Fruit fly (Drosophila melanogaster): ENCODE measurements around the gene CG7840.

CG7840 gene

DNA sequence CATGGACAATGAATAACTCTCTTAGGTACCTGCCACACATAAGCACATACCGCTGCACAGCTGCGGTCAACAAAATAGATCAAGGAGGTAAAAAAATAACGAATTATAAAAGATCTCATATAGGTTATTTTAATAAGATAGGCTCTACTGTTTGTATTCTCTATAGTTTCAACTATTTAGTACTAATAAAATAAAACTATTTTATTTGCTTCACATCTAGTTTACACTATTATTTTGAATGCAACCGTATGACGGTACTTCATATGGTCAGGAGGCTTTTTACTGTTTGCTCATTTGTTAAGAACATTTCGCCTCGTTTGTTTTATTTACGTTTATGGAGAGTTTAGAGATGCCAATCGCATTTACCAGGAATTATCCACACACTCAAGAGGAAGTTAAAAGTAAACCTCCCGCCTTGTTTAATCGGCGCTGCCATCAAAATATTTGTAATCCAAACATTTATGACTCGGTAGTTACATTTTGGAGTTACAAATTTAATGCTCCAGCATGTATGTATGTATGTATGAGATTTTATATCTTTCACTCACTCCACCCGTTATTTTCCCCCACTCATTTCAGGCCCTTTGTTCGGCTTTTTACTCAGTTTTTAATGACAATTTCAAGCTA is 30.3 kb upstream of the CG7840 start (continued):
- TF ChIP-seq dpn (GFP tag; optimal IDR thresholded peaks at IDR 0.05) = peak in 1 of 2 experiments; percentile 47
- TF ChIP-seq Trl (optimal IDR thresholded peaks at IDR 0.05) = no peak
- no peak for TF ChIP-seq Trl (GFP tag; optimal IDR thresholded peaks at IDR 0.05)
- peak; percentile 78 for TF ChIP-seq CG7839 (tag; optimal IDR thresholded peaks at IDR 0.05)
- TF ChIP-seq slbo (GFP tag; IDR thresholded peaks at IDR 0.05) = peak; percentile 60
- peak; percentile 58 for TF ChIP-seq CG17568 (GFP tag; optimal IDR thresholded peaks at IDR 0.05)
- TF ChIP-seq lab (GFP tag; optimal IDR thresholded peaks at IDR 0.05) = peak; percentile 67
- peak; percentile 70 for TF ChIP-seq dysf (GFP tag; IDR thresholded peaks at IDR 0.05)
- TF ChIP-seq B-H2 (GFP tag; optimal IDR thresholded peaks at IDR 0.05) = no peak
- peak; percentile 28; the same call in 1 of the 2 replicates for TF ChIP-seq peb (GFP tag; IDR thresholded peaks at IDR 0.05)
- 0 out of 3 replicates have a peak, but pooled peaks have one; percentile 41 for TF ChIP-seq CG34422 (GFP tag; IDR thresholded peaks at IDR 0.05)
- TF ChIP-seq sug (tag; optimal IDR thresholded peaks at IDR 0.05) = peak; percentile 4
- peak; percentile 64 for TF ChIP-seq fd102C (GFP tag; optimal IDR thresholded peaks at IDR 0.05)

DNA sequence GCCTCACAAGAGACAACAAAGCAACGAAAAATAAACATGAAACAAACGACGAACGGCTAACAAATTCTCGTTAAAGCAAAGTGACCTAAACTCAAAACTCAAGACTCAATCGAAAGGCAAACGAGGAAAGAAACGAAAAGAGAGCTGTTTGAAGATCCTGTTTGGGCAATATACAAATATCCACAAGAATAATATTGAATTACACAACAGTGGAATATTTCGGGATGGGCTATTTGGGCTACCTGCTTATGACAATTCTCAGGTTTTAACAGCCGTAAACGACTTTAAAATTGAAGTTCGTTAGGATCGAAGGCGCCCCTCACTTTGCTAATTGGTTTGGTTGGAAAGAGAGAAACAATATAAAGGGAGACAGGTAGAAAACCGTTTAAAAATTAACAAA is 29.1 kb upstream of the CG7840 start:
- TF ChIP-seq wdn (GFP tag; IDR thresholded peaks at IDR 0.05) (no peak), nerfin-2 (GFP tag; IDR thresholded peaks at IDR 0.05; ENCODE audit: partially characterized antibody) (no peak), pfk (GFP tag; optimal IDR thresholded peaks at IDR 0.05) (no peak), fd3F (GFP tag; optimal IDR thresholded peaks at IDR 0.05) (no peak), CG7271 (tag; optimal IDR thresholded peaks at IDR 0.05) (peak; percentile 64), CG9727 (GFP tag; optimal IDR thresholded peaks at IDR 0.05) (peak; percentile 46), so (GFP tag; IDR thresholded peaks at IDR 0.05) (no peak), CG11696 (GFP tag; IDR thresholded peaks at IDR 0.05) (no peak), hb (GFP tag; IDR thresholded peaks at IDR 0.05; ENCODE audit: partially characterized antibody) (no peak), Sry-δ (GFP tag; optimal IDR thresholded peaks at IDR 0.05) (no peak), ac (GFP tag; optimal IDR thresholded peaks at IDR 0.05) (peak; percentile 81), CG10431 (GFP tag; optimal IDR thresholded peaks at IDR 0.05) (no peak), Pdp1 (GFP tag; optimal IDR thresholded peaks at IDR 0.05) (peak in 1 of 2 experiments; percentile 43), CG14014 (GFP tag; IDR thresholded peaks at IDR 0.05) (no peak), Lpt (GFP tag; optimal IDR thresholded peaks at IDR 0.05) (no peak), Dbx (GFP tag; IDR thresholded peaks at IDR 0.05) (no peak), CG16813 (GFP tag; IDR thresholded peaks at IDR 0.05; ENCODE audit: partially characterized antibody) (no peak), CG12219 (GFP tag; optimal IDR thresholded peaks at IDR 0.05) (no peak), Atf3 (GFP tag; optimal IDR thresholded peaks at IDR 0.05) (no peak), pb (GFP tag; optimal IDR thresholded peaks at IDR 0.05) (no peak), chif (GFP tag; optimal IDR thresholded peaks at IDR 0.05) (no peak), repo (GFP tag; optimal IDR thresholded peaks at IDR 0.05) (no peak), inv (GFP tag; IDR thresholded peaks at IDR 0.05; ENCODE audit: partially characterized antibody) (no peak), E2f2 (GFP tag; IDR thresholded peaks at IDR 0.05) (no peak), gce (GFP tag; IDR thresholded peaks at IDR 0.05) (no peak), jumu (GFP tag; optimal IDR thresholded peaks at IDR 0.05) (no peak), Deaf1 (tag; optimal IDR thresholded peaks at IDR 0.05) (no peak), gt (GFP tag; IDR thresholded peaks at IDR 0.05) (no peak), aop (GFP tag; IDR thresholded peaks at IDR 0.05) (no peak), CG1529 (GFP tag; optimal IDR thresholded peaks at IDR 0.05) (no peak), CG6254 (GFP tag; optimal IDR thresholded peaks at IDR 0.05) (no peak), otp (GFP tag; IDR thresholded peaks at IDR 0.05) (0 out of 3 replicates have a peak, but pooled peaks have one; percentile 36), CkIIα-i1 (GFP tag; IDR thresholded peaks at IDR 0.05) (no peak), Doc3 (GFP tag; IDR thresholded peaks at IDR 0.05; ENCODE audit: partially characterized antibody) (no peak), CG8944 (GFP tag; optimal IDR thresholded peaks at IDR 0.05) (no peak), CG15601 (tag; optimal IDR thresholded peaks at IDR 0.05) (no peak), Gug (GFP tag; IDR thresholded peaks at IDR 0.05) (no peak)

Measured in whole organism, embryonic.